Worm (Caenorhabditis elegans): Measurements from ENCODE around the gene B0280.2.

The B0280.2 gene

ce11 chrIII:7155631-7156030 lies 31.2 kb downstream of the B0280.2 start:
- TF ChIP-seq ztf-29 (GFP tag; IDR thresholded peaks at IDR 0.05) (no peak), cog-1 (tag; optimal IDR thresholded peaks at IDR 0.05) (peak; percentile 82), klf-2 (GFP tag; conservative IDR thresholded peaks at IDR 0.05) (no peak), tab-1 (GFP tag; IDR thresholded peaks at IDR 0.05) (no peak), T22C8.4 (GFP tag; IDR thresholded peaks at IDR 0.05) (no peak), ztf-23 (GFP tag; IDR thresholded peaks at IDR 0.05) (peak; percentile 69; the same call in 1 of the 2 replicates), med-1 (GFP tag; optimal IDR thresholded peaks at IDR 0.05; ENCODE audit: insufficient read depth) (no peak), ref-1 (GFP tag; conservative IDR thresholded peaks at IDR 0.05) (no peak), flt-1 (GFP tag; IDR thresholded peaks at IDR 0.05) (peak; percentile 73; the same call in 1 of the 2 replicates)

ce11 chrIII:7158709-7159108 lies 34.2 kb downstream of the B0280.2 start, which contains the start of gene nuo-4:
Gene nuo-4, minus strand, starts transcription at chrIII:7158809.
- TF ChIP-seq klf-2 (GFP tag; conservative IDR thresholded peaks at IDR 0.05) (no peak), flt-1 (GFP tag; IDR thresholded peaks at IDR 0.05) (0 out of 2 replicates have a peak, but pooled peaks have one; percentile 38)

- no peak for TF ChIP-seq tab-1 (GFP tag; IDR thresholded peaks at IDR 0.05)
- TF ChIP-seq ref-1 (GFP tag; conservative IDR thresholded peaks at IDR 0.05) = no peak
- no peak for TF ChIP-seq klf-2 (GFP tag; conservative IDR thresholded peaks at IDR 0.05)
- TF ChIP-seq ztf-23 (GFP tag; IDR thresholded peaks at IDR 0.05) = no peak
- no peak for TF ChIP-seq cog-1 (tag; optimal IDR thresholded peaks at IDR 0.05)
- TF ChIP-seq T22C8.4 (GFP tag; IDR thresholded peaks at IDR 0.05) = no peak
Measured at ce11 chrIII:7159246-7159645, 34.8 kb downstream of the B0280.2 start.

ce11 chrIII:7161055-7161454 lies 36.6 kb downstream of the B0280.2 start, which contains the start of gene rnp-7:
Gene rnp-7, minus strand, starts transcription at chrIII:7161155.
- TF ChIP-seq T22C8.4 (GFP tag; IDR thresholded peaks at IDR 0.05) = no peak
- TF ChIP-seq klf-2 (GFP tag; conservative IDR thresholded peaks at IDR 0.05) = no peak
- no peak for TF ChIP-seq med-1 (GFP tag; optimal IDR thresholded peaks at IDR 0.05; ENCODE audit: insufficient read depth)
- TF ChIP-seq flt-1 (GFP tag; IDR thresholded peaks at IDR 0.05) = no peak
- TF ChIP-seq ref-1 (GFP tag; conservative IDR thresholded peaks at IDR 0.05) = no peak
- no peak for TF ChIP-seq cog-1 (tag; optimal IDR thresholded peaks at IDR 0.05)
- no peak for TF ChIP-seq ztf-29 (GFP tag; IDR thresholded peaks at IDR 0.05)
- TF ChIP-seq ztf-23 (GFP tag; IDR thresholded peaks at IDR 0.05) = no peak
- no peak for TF ChIP-seq tab-1 (GFP tag; IDR thresholded peaks at IDR 0.05)

- TF ChIP-seq tab-1 (GFP tag; IDR thresholded peaks at IDR 0.05) = no peak
- TF ChIP-seq cog-1 (tag; optimal IDR thresholded peaks at IDR 0.05) = peak; percentile 75
- peak; percentile 67; the same call in 1 of the 2 replicates for TF ChIP-seq ztf-23 (GFP tag; IDR thresholded peaks at IDR 0.05)
- TF ChIP-seq ref-1 (GFP tag; conservative IDR thresholded peaks at IDR 0.05) = no peak
- TF ChIP-seq flt-1 (GFP tag; IDR thresholded peaks at IDR 0.05) = no peak; the same call in 1 of the 2 replicates
- TF ChIP-seq ztf-29 (GFP tag; IDR thresholded peaks at IDR 0.05) = no peak
- no peak for TF ChIP-seq T22C8.4 (GFP tag; IDR thresholded peaks at IDR 0.05)
- no peak for TF ChIP-seq klf-2 (GFP tag; conservative IDR thresholded peaks at IDR 0.05)
- no peak for TF ChIP-seq med-1 (GFP tag; optimal IDR thresholded peaks at IDR 0.05; ENCODE audit: insufficient read depth)
Measured at ce11 chrIII:7162065-7162762, 37.8 kb downstream of the B0280.2 start, which contains the start of the genes syf-2 and K04G7.1. Gene syf-2, minus strand, starts transcription at chrIII:7162115. Gene K04G7.1, plus strand, starts transcription at chrIII:7162712.

- TF ChIP-seq flt-1 (GFP tag; IDR thresholded peaks at IDR 0.05) (no peak), ref-1 (GFP tag; conservative IDR thresholded peaks at IDR 0.05) (no peak), ztf-29 (GFP tag; IDR thresholded peaks at IDR 0.05) (no peak), T22C8.4 (GFP tag; IDR thresholded peaks at IDR 0.05) (no peak), cog-1 (tag; optimal IDR thresholded peaks at IDR 0.05) (no peak), ztf-23 (GFP tag; IDR thresholded peaks at IDR 0.05) (no peak)
Measured at ce11 chrIII:7165276-7165675, 40.8 kb downstream of the B0280.2 start.

ce11 chrIII:7165816-7166229 lies 41.4 kb downstream of the B0280.2 start:
- TF ChIP-seq ztf-23 (GFP tag; IDR thresholded peaks at IDR 0.05) (no peak), klf-2 (GFP tag; conservative IDR thresholded peaks at IDR 0.05) (no peak), ref-1 (GFP tag; conservative IDR thresholded peaks at IDR 0.05) (no peak), tab-1 (GFP tag; IDR thresholded peaks at IDR 0.05) (no peak), flt-1 (GFP tag; IDR thresholded peaks at IDR 0.05) (no peak), cog-1 (tag; optimal IDR thresholded peaks at IDR 0.05) (no peak), med-1 (GFP tag; optimal IDR thresholded peaks at IDR 0.05; ENCODE audit: insufficient read depth) (no peak), T22C8.4 (GFP tag; IDR thresholded peaks at IDR 0.05) (no peak), ztf-29 (GFP tag; IDR thresholded peaks at IDR 0.05) (no peak)

- TF ChIP-seq T22C8.4 (GFP tag; IDR thresholded peaks at IDR 0.05) = no peak
- no peak for TF ChIP-seq med-1 (GFP tag; optimal IDR thresholded peaks at IDR 0.05; ENCODE audit: insufficient read depth)
- TF ChIP-seq ref-1 (GFP tag; conservative IDR thresholded peaks at IDR 0.05) = no peak
- no peak for TF ChIP-seq flt-1 (GFP tag; IDR thresholded peaks at IDR 0.05)
- TF ChIP-seq klf-2 (GFP tag; conservative IDR thresholded peaks at IDR 0.05) = no peak
- no peak for TF ChIP-seq ztf-23 (GFP tag; IDR thresholded peaks at IDR 0.05)
- no peak for TF ChIP-seq tab-1 (GFP tag; IDR thresholded peaks at IDR 0.05)
- no peak for TF ChIP-seq cog-1 (tag; optimal IDR thresholded peaks at IDR 0.05)
- no peak for TF ChIP-seq ztf-29 (GFP tag; IDR thresholded peaks at IDR 0.05)
Measured at ce11 chrIII:7166664-7167567, 42.5 kb downstream of the B0280.2 start.

- TF ChIP-seq ztf-23 (GFP tag; IDR thresholded peaks at IDR 0.05) (no peak), tab-1 (GFP tag; IDR thresholded peaks at IDR 0.05) (no peak), med-1 (GFP tag; optimal IDR thresholded peaks at IDR 0.05; ENCODE audit: insufficient read depth) (no peak), ref-1 (GFP tag; conservative IDR thresholded peaks at IDR 0.05) (no peak), cog-1 (tag; optimal IDR thresholded peaks at IDR 0.05) (no peak), ztf-29 (GFP tag; IDR thresholded peaks at IDR 0.05) (no peak), T22C8.4 (GFP tag; IDR thresholded peaks at IDR 0.05) (no peak), flt-1 (GFP tag; IDR thresholded peaks at IDR 0.05) (no peak), klf-2 (GFP tag; conservative IDR thresholded peaks at IDR 0.05) (no peak)
Measured at ce11 chrIII:7167568-7167937, 43.1 kb downstream of the B0280.2 start, which contains the start of gene acs-4. Gene acs-4, plus strand, starts transcription at chrIII:7167838.

All from whole organism, midembryonic.